Worm (Caenorhabditis elegans): Measurements from ENCODE around the gene Y41G9A.5.

DNA sequence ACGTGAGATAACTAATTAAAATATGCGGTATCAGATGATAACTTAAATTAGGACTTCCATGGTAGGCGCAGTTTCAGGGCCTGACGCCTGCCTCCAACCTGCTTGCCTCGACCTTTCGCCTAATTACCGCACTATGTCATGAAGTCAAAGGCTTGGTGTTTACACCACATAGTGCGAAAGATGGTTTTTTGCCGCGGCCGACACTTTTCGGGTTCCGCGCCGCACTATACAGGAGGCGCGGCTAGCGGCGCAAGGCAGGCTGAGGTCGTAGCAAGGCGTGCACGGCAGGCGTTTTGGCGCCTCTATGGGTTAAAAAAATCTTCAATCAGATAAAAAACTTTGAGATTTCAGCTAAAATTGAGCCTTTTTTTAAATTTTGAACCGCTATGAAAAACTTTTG is 14.2 kb downstream of the Y41G9A.5 start:
- no peak for TF ChIP-seq ceh-34 (tag; optimal IDR thresholded peaks at IDR 0.05)
- TF ChIP-seq nhr-11 (tag; optimal IDR thresholded peaks at IDR 0.05) = no peak
- TF ChIP-seq ttx-3 (tag; optimal IDR thresholded peaks at IDR 0.05) = no peak
- TF ChIP-seq hlh-15 (tag; optimal IDR thresholded peaks at IDR 0.05) = no peak
